Worm (Caenorhabditis elegans): ENCODE measurements around the gene cgt-3.

DNA sequence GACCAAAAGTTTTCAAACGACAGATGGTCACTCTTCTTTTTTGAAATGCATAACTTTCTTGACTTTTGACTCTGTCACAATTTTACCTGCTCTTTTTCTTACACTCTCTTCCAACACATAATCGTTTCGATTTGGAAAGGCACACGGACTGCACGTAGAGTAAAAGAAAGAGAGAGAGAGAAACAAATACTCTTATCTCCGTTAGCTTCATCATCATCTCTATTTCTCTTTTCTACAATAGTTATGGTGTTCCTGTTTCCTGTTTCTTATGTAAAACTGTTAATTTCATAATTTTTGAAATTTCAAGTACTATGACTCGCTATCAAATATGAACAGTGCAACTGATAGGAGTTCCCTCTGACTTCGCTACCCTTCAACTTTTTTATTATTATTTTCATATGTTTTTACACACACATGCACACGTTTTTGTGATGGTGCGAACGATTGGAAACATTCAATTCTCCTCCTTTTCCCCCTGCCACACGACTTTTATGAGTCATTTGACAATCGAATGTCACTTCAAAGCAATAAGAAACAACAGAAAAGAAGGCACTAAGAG is 19.1 kb downstream of the cgt-3 start:
- TF ChIP-seq nfyb-1 (GFP tag; IDR thresholded peaks at IDR 0.05) = no peak
- TF ChIP-seq let-607 (tag; optimal IDR thresholded peaks at IDR 0.05) = peak; percentile 71 to 72
- no peak for TF ChIP-seq madf-8 (GFP tag; conservative IDR thresholded peaks at IDR 0.05)
- TF ChIP-seq xnd-1 (tag; optimal IDR thresholded peaks at IDR 0.05) = no peak
- TF ChIP-seq nhr-27 (tag; optimal IDR thresholded peaks at IDR 0.05) = no peak
- TF ChIP-seq F10E7.11 (tag; optimal IDR thresholded peaks at IDR 0.05) = no peak
- TF ChIP-seq ccch-3 (GFP tag; optimal IDR thresholded peaks at IDR 0.05) = no peak
- no peak for TF ChIP-seq ama-1 (optimal IDR thresholded peaks at IDR 0.05)
- TF ChIP-seq ama-1 (GFP tag; optimal IDR thresholded peaks at IDR 0.05) = no peak
- no peak for TF ChIP-seq bed-2 (GFP tag; IDR thresholded peaks at IDR 0.05)
